Worm (Caenorhabditis elegans): ENCODE data around the gene F14F8.9.
"Not testable (repeated sequence)": the region's sequence is repeated elsewhere in the genome, so short reads cannot be mapped to it uniquely, and the experiment has no call there.

Gene F14F8.9

ce11 chrV:16671190-16671589 is 2.8 kb upstream of the F14F8.9 start, which contains the start of gene str-61:
Gene str-61 (minus strand): TSS chrV:16671290.
- TF ChIP-seq nfya-1 (tag; optimal IDR thresholded peaks at IDR 0.05; ENCODE audit: insufficient read depth): no peak
- no peak for TF ChIP-seq nhr-77 (tag; optimal IDR thresholded peaks at IDR 0.05)
- TF ChIP-seq nhr-23 (tag; optimal IDR thresholded peaks at IDR 0.05): no peak
- TF ChIP-seq egl-27 (tag; optimal IDR thresholded peaks at IDR 0.05): no peak
- TF ChIP-seq elt-3 (tag; optimal IDR thresholded peaks at IDR 0.05): no peak
- no peak for TF ChIP-seq elt-2 (tag; optimal IDR thresholded peaks at IDR 0.05)
- no peak for TF ChIP-seq zag-1 (tag; optimal IDR thresholded peaks at IDR 0.05)
- no peak for TF ChIP-seq nhr-25 (tag; optimal IDR thresholded peaks at IDR 0.05)
- no peak for TF ChIP-seq jun-1 (tag; optimal IDR thresholded peaks at IDR 0.05)
- TF ChIP-seq nhr-12 (tag; optimal IDR thresholded peaks at IDR 0.05): no peak
- no peak for TF ChIP-seq ztf-4 (tag; optimal IDR thresholded peaks at IDR 0.05)
- TF ChIP-seq fkh-2 (tag; optimal IDR thresholded peaks at IDR 0.05): no peak
- TF ChIP-seq lin-15B (tag; optimal IDR thresholded peaks at IDR 0.05): no peak
- no peak for TF ChIP-seq egl-5 (tag; optimal IDR thresholded peaks at IDR 0.05)
- TF ChIP-seq nhr-28 (tag; optimal IDR thresholded peaks at IDR 0.05): no peak
- no peak for TF ChIP-seq nhr-11 (tag; optimal IDR thresholded peaks at IDR 0.05)
- TF ChIP-seq mml-1 (tag; optimal IDR thresholded peaks at IDR 0.05): no peak
- no peak for TF ChIP-seq skn-1 (tag; optimal IDR thresholded peaks at IDR 0.05)

DNA sequence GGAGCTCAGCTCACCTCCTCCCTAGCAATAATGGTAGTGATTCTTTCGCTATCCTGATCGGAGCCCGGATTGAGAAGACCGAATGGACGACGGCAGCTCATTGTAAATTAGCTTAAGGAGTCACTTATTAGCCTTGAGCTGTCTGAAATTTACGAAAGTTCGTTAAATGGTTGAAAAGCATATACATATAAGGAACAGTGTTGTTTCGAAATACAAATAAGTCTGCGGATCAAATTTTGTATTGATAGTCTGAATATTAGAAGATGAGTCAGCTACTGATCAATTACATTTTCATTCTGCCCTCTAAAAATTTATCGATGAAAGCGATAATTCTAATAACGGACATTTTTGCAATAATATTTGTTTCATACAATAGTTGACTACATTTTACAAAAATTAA is 1.7 kb downstream of the F14F8.9 start, which contains the start of gene F14F8.14:
F14F8.14 (minus strand) TSS at position 101 of the 400 bp plus-strand sequence.
- TF ChIP-seq fkh-2 (tag; optimal IDR thresholded peaks at IDR 0.05): no peak
- no peak for TF ChIP-seq fos-1 (tag; optimal IDR thresholded peaks at IDR 0.05)
- TF ChIP-seq fkh-10 (GFP tag; optimal IDR thresholded peaks at IDR 0.05): no peak
- no peak for TF ChIP-seq nhr-23 (tag; optimal IDR thresholded peaks at IDR 0.05)
- no peak for TF ChIP-seq eor-1 (tag; optimal IDR thresholded peaks at IDR 0.05)
- no peak for TF ChIP-seq nhr-67 (tag; optimal IDR thresholded peaks at IDR 0.05)

- not testable (repeated sequence) for TF ChIP-seq ztf-4, zag-1, snpc-4 (tag; optimal IDR thresholded peaks at IDR 0.05)
Measured at ce11 chrV:16660816-16661215, 7.6 kb downstream of the F14F8.9 start, which contains the start of gene Y70C5B.2. Gene Y70C5B.2 (minus strand): TSS chrV:16660916.

ce11 chrV:16654242-16654641 is 14.1 kb downstream of the F14F8.9 start, which contains the start of gene W06G6.15:
Gene W06G6.15 (plus strand): TSS chrV:16654542.
- not testable (repeated sequence) for TF ChIP-seq nhr-11 (tag; optimal IDR thresholded peaks at IDR 0.05); nhr-43 (tag; optimal IDR thresholded peaks at IDR 0.05; ENCODE audit: poor library complexity, severe bottlenecking); nhr-77 (tag; optimal IDR thresholded peaks at IDR 0.05)

DNA sequence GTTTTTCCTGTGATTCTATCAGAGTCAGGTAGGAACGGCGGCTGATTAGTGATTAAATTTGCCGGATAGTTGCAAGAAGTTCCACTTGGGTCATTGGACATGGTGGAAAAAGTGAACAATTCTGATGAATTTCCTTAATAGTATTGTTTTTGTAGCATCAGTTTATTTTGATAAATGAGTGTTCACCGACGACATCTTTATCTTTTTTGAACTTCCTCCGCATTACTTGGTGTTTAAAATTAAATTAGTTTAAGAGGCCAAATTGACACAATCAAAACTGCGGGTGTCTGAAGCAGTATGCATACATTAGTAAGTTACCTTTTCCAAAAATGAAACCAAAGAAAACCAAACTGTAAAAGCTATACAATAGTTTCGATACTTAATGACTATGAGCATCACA is 19.2 kb downstream of the F14F8.9 start, which contains the start of gene W06G6.11:
W06G6.11 (minus strand) TSS at position 101 of the 400 bp plus-strand sequence.
- not testable (repeated sequence) for TF ChIP-seq R02D3.7, snpc-4, ztf-11 (tag; optimal IDR thresholded peaks at IDR 0.05)

ce11 chrV:16648317-16649018 is 19.9 kb downstream of the F14F8.9 start, which contains the start of gene W06G6.20:
Gene W06G6.20 (minus strand): TSS chrV:16648367.
- TF ChIP-seq nhr-67 (tag; optimal IDR thresholded peaks at IDR 0.05) (no peak), elt-2 (tag; optimal IDR thresholded peaks at IDR 0.05) (peak; percentile 12)

ce11 chrV:16647093-16647492 is 21.3 kb downstream of the F14F8.9 start, which contains the start of gene W06G6.10:
Gene W06G6.10 (minus strand): TSS chrV:16647193.
- TF ChIP-seq lsy-12 (tag; optimal IDR thresholded peaks at IDR 0.05): no peak
- no peak for TF ChIP-seq aly-2 (tag; optimal IDR thresholded peaks at IDR 0.05)
- no peak for TF ChIP-seq ceh-82 (tag; optimal IDR thresholded peaks at IDR 0.05)
- no peak for TF ChIP-seq ztf-11 (tag; optimal IDR thresholded peaks at IDR 0.05)
- no peak for TF ChIP-seq eor-1 (tag; optimal IDR thresholded peaks at IDR 0.05)
- TF ChIP-seq hmg-11 (tag; optimal IDR thresholded peaks at IDR 0.05): no peak
- no peak for TF ChIP-seq ztf-4 (tag; optimal IDR thresholded peaks at IDR 0.05)
- no peak for TF ChIP-seq unc-39 (tag; optimal IDR thresholded peaks at IDR 0.05)
- TF ChIP-seq daf-12 (tag; optimal IDR thresholded peaks at IDR 0.05): no peak
- no peak for TF ChIP-seq tbx-2 (tag; optimal IDR thresholded peaks at IDR 0.05)
- no peak for TF ChIP-seq nhr-43 (tag; optimal IDR thresholded peaks at IDR 0.05; ENCODE audit: poor library complexity, severe bottlenecking)
- no peak for TF ChIP-seq nfya-1 (tag; optimal IDR thresholded peaks at IDR 0.05; ENCODE audit: insufficient read depth)
- no peak for TF ChIP-seq nhr-11 (tag; optimal IDR thresholded peaks at IDR 0.05)
- TF ChIP-seq ceh-28 (tag; optimal IDR thresholded peaks at IDR 0.05): no peak
- TF ChIP-seq jun-1 (tag; optimal IDR thresholded peaks at IDR 0.05): no peak
- TF ChIP-seq egl-27 (tag; optimal IDR thresholded peaks at IDR 0.05): no peak
- TF ChIP-seq nhr-28 (tag; optimal IDR thresholded peaks at IDR 0.05): no peak
- TF ChIP-seq ceh-16 (tag; optimal IDR thresholded peaks at IDR 0.05): no peak
- no peak for TF ChIP-seq nhr-12 (tag; optimal IDR thresholded peaks at IDR 0.05)
- TF ChIP-seq nhr-67 (tag; optimal IDR thresholded peaks at IDR 0.05): no peak

Data from whole organism, L3 larva.